Worm (Caenorhabditis elegans): ENCODE data around the gene bgnt-1.4.

DNA sequence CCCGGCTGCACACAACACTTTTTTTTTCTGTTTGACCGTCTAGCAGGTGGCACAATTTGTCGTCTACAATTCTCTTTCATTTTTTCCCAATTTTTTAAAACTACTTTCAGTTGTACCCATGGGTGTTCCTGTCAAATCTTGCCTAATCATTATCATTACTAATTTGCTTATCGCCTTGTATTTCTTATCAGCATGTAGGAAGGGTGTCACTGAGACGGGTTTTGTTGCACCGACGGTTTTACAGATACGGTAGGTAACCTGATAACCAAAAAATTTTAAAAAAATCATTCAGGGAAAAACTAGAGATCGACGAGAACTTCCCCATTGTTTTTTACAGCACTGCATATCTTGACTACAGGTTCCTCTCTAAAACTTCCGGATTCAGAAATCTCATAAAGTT is 23.0 kb upstream of the bgnt-1.4 start, which contains the start of gene F39G3.2:
- TF ChIP-seq ama-1 (optimal IDR thresholded peaks at IDR 0.05): no peak
- no peak for TF ChIP-seq saeg-2 (GFP tag; IDR thresholded peaks at IDR 0.05)
- no peak for TF ChIP-seq ztf-11 (tag; optimal IDR thresholded peaks at IDR 0.05)
- no peak for TF ChIP-seq hlh-30 (tag; optimal IDR thresholded peaks at IDR 0.05; ENCODE audit: insufficient read depth)
- no peak for TF ChIP-seq lin-13 (GFP tag; optimal IDR thresholded peaks at IDR 0.05)
- no peak for TF ChIP-seq F44E2.7 (GFP tag; IDR thresholded peaks at IDR 0.05)
- TF ChIP-seq nhr-48 (tag; optimal IDR thresholded peaks at IDR 0.05): no peak

Data from whole organism, L4 larva.